Worm (Caenorhabditis elegans) whole organism, young adult: ENCODE data around the gene srx-67.
A peak's percentile ranks its signal among the peaks of the same experiment; 100 is the strongest.

Source experiments
- B0019.2 ChIP-seq: fragments of 200-800 bp; sonication (Bioruptor generic); conservative IDR thresholded peaks from 2 replicates; pipeline ENCODE4 v1.3.6; 2022; ENCODE audit warnings: missing genetic modification reagents, missing genetic modification characterization, missing compliant biosample characterization
- B0035.1 ChIP-seq: sonication (generic microtip); optimal IDR thresholded peaks from 2 replicates; lab custom pipeline; 2016; ENCODE audit warnings: missing genetic modification characterization, mild to moderate bottlenecking, missing compliant biosample characterization, missing genotype, missing genetic modification reagents
- C17E4.6 ChIP-seq: fragments of 200-800 bp; sonication (Bioruptor generic); IDR thresholded peaks from 2 replicates; pipeline ENCODE4 v1.3.6; 2022; ENCODE audit warnings: missing genetic modification reagents, missing genetic modification characterization, missing compliant biosample characterization
- F57A8.1 ChIP-seq: fragments of 200-800 bp; sonication (Bioruptor generic); optimal IDR thresholded peaks from 2 replicates; lab custom pipeline; 2018; ENCODE audit warnings: mild to moderate bottlenecking, missing genetic modification characterization, moderate library complexity, missing compliant biosample characterization
- K11D2.4 ChIP-seq: fragments of 200-800 bp; sonication (Bioruptor generic); IDR thresholded peaks from 2 replicates; pipeline ENCODE4 v1.3.6; 2022; ENCODE audit warnings: missing genetic modification reagents, missing genetic modification characterization, missing compliant biosample characterization
- Y67H2A.10 ChIP-seq: fragments of 200-800 bp; sonication (Bioruptor generic); conservative IDR thresholded peaks from 2 replicates; pipeline ENCODE4 v1.3.6; 2022; ENCODE audit warnings: missing genetic modification reagents, missing genetic modification characterization, missing compliant biosample characterization
- Y79H2A.3 ChIP-seq: fragments of 200-800 bp; sonication (Bioruptor generic); conservative IDR thresholded peaks from 2 replicates; pipeline ENCODE4 v1.3.6; 2022; ENCODE audit warnings: missing genetic modification reagents, missing genetic modification characterization, missing compliant biosample characterization
- akir-1 ChIP-seq: fragments of 200-800 bp; sonication (Bioruptor generic); optimal IDR thresholded peaks from 2 replicates; lab custom pipeline; 2018; ENCODE audit warnings: mild to moderate bottlenecking, missing genetic modification characterization, moderate library complexity, missing compliant biosample characterization
- aptf-2 ChIP-seq: fragments of 200-800 bp; sonication (Bioruptor generic); conservative IDR thresholded peaks from 2 replicates; pipeline ENCODE4 v1.3.6; 2022; ENCODE audit warnings: missing genetic modification reagents, missing genetic modification characterization, missing compliant biosample characterization
- bed-1 ChIP-seq: fragments of 200-800 bp; sonication (Bioruptor generic); IDR thresholded peaks from 2 replicates; pipeline ENCODE4 v1.3.6; 2022; ENCODE audit warnings: missing genetic modification reagents, missing genetic modification characterization, missing compliant biosample characterization
- bed-2 ChIP-seq: fragments of 200-800 bp; sonication (Bioruptor generic); IDR thresholded peaks from 2 replicates; pipeline ENCODE4 v1.3.6; 2022; ENCODE audit warnings: missing genetic modification reagents, missing genetic modification characterization, missing compliant biosample characterization
- ccch-3 ChIP-seq: fragments of 200-800 bp; sonication (Bioruptor generic); optimal IDR thresholded peaks from 2 replicates; lab custom pipeline; 2018; ENCODE audit warnings: mild to moderate bottlenecking, missing genetic modification characterization, missing compliant biosample characterization
- ceh-100 ChIP-seq: fragments of 200-800 bp; sonication (Bioruptor generic); IDR thresholded peaks from 2 replicates; pipeline ENCODE4 v1.3.6; 2022; ENCODE audit warnings: missing genetic modification reagents, missing genetic modification characterization, missing compliant biosample characterization
- ceh-27 ChIP-seq: fragments of 200-800 bp; sonication (Bioruptor generic); optimal IDR thresholded peaks from 2 replicates; lab custom pipeline; 2018; ENCODE audit warnings: mild to moderate bottlenecking, missing genetic modification characterization, moderate library complexity, missing compliant biosample characterization
- him-1 ChIP-seq: sonication (generic microtip); optimal IDR thresholded peaks from 2 replicates; lab custom pipeline; 2016; ENCODE audit warnings: missing genotype, missing genetic modification reagents, missing genetic modification characterization, missing compliant biosample characterization
- hmg-1.2 ChIP-seq: fragments of 200-800 bp; sonication (Bioruptor generic); IDR thresholded peaks from 2 replicates; pipeline ENCODE4 v1.3.6; 2022; ENCODE audit warnings: missing genetic modification reagents, missing genetic modification characterization, missing compliant biosample characterization
- hmg-20 ChIP-seq: fragments of 200-800 bp; sonication (Bioruptor generic); IDR thresholded peaks from 2 replicates; pipeline ENCODE4 v1.3.6; 2022; ENCODE audit warnings: missing genetic modification reagents, missing genetic modification characterization, missing compliant biosample characterization
- hsf-1 ChIP-seq: fragments of 200-800 bp; sonication (Bioruptor generic); IDR thresholded peaks from 2 replicates; pipeline ENCODE4 v1.3.6; 2022; ENCODE audit warnings: missing genetic modification reagents, missing genetic modification characterization, missing compliant biosample characterization
- lin-35 ChIP-seq, 3 experiments: fragments of 150-350 bp in 2 of 3; sonication (generic microtip) in 1 of 3; optimal IDR thresholded peaks; 2 replicates each; lab custom pipeline; 2014 to 2018; ENCODE audit warnings: missing biosample characterization in 3 of 3, missing genetic modification characterization in 3 of 3, missing genetic modification reagents in 3 of 3
- lin-40 ChIP-seq: sonication (generic microtip); optimal IDR thresholded peaks from 2 replicates; lab custom pipeline; 2016; ENCODE audit warnings: missing genetic modification characterization, mild to moderate bottlenecking, missing compliant biosample characterization, missing genotype, missing genetic modification reagents
- madf-3 ChIP-seq: fragments of 200-800 bp; sonication (Bioruptor generic); IDR thresholded peaks from 2 replicates; pipeline ENCODE4 v1.3.6; 2022; ENCODE audit warnings: missing genetic modification reagents, missing genetic modification characterization, missing compliant biosample characterization
- mcd-1 ChIP-seq: fragments of 200-800 bp; sonication (Bioruptor generic); IDR thresholded peaks from 2 replicates; pipeline ENCODE4 v1.3.6; 2022; ENCODE audit warnings: missing genetic modification reagents, missing genetic modification characterization, missing compliant biosample characterization
- nhr-120 ChIP-seq: fragments of 200-800 bp; sonication (Bioruptor generic); IDR thresholded peaks from 2 replicates; pipeline ENCODE4 v1.3.6; 2022; ENCODE audit warnings: missing genetic modification characterization, missing compliant biosample characterization
- nhr-179 ChIP-seq: sonication (generic microtip); optimal IDR thresholded peaks from 2 replicates; lab custom pipeline; 2016; ENCODE audit warnings: mild to moderate bottlenecking, missing genetic modification characterization, missing compliant biosample characterization
- pbrm-1 ChIP-seq: fragments of 200-800 bp; sonication (Bioruptor generic); IDR thresholded peaks from 2 replicates; pipeline ENCODE4 v1.3.6; 2022; ENCODE audit warnings: missing genetic modification reagents, missing genetic modification characterization, missing compliant biosample characterization
- pha-4 ChIP-seq: fragments of 150-350 bp; sonication (generic microtip); optimal IDR thresholded peaks from 2 replicates; lab custom pipeline; 2014; ENCODE audit warnings: missing biosample characterization, missing genetic modification reagents, missing genetic modification characterization
- sdz-38 ChIP-seq: sonication (generic microtip); optimal IDR thresholded peaks from 2 replicates; lab custom pipeline; 2016; ENCODE audit warnings: missing genotype, missing genetic modification characterization, missing compliant biosample characterization
- snpc-4 ChIP-seq, 5 experiments: fragments of 150-350 bp in 1 of 5; sonication (generic microtip) in 4 of 5; optimal IDR thresholded peaks; 2 replicates each; lab custom pipeline; 2014 to 2018; ENCODE audit warnings: missing genetic modification characterization in 5 of 5, missing biosample characterization in 3 of 5, antibody characterized with exemption in 2 of 5, mild to moderate bottlenecking in 2 of 5, missing compliant biosample characterization in 2 of 5, missing genotype in 2 of 5, moderate library complexity in 2 of 5, missing genetic modification reagents in 1 of 5
- tbp1 ChIP-seq: fragments of 200-800 bp; sonication (Bioruptor generic); optimal IDR thresholded peaks from 2 replicates; lab custom pipeline; 2018; ENCODE audit warnings: mild to moderate bottlenecking, missing genetic modification characterization, missing compliant biosample characterization
- zfh-2 ChIP-seq: fragments of 200-800 bp; sonication (Bioruptor generic); conservative IDR thresholded peaks from 2 replicates; pipeline ENCODE4 v1.3.6; 2022; ENCODE audit warnings: missing genetic modification reagents, missing genetic modification characterization, missing compliant biosample characterization
- zim-3 ChIP-seq: sonication (generic microtip); optimal IDR thresholded peaks from 2 replicates; lab custom pipeline; 2017; ENCODE audit warnings: mild to moderate bottlenecking, missing genetic modification characterization, moderate library complexity, missing compliant biosample characterization
- ztf-22 ChIP-seq: fragments of 200-800 bp; sonication (Bioruptor generic); optimal IDR thresholded peaks from 2 replicates; lab custom pipeline; 2018; ENCODE audit warnings: mild to moderate bottlenecking, missing genetic modification characterization, moderate library complexity, missing compliant biosample characterization
- ztf-28 ChIP-seq: fragments of 200-800 bp; sonication (Bioruptor generic); IDR thresholded peaks from 2 replicates; pipeline ENCODE4 v1.3.6; 2022; ENCODE audit warnings: missing genetic modification reagents, missing genetic modification characterization, missing compliant biosample characterization

srx-67 gene

ce11 chrV:3912472-3912871 is 4.1 kb upstream of the srx-67 start, which contains the start of gene srx-68:
srx-68 (plus strand) TSS chrV:3912772.
- no peak for TF ChIP-seq tbp1 (GFP tag; lab: Kevin White, UChicago)
- no peak for TF ChIP-seq pbrm-1
- TF ChIP-seq hmg-1.2 (GFP tag; lab: Robert Waterston, UW): no peak
- no peak for TF ChIP-seq ccch-3 (GFP tag; lab: Kevin White, UChicago)
- no peak for TF ChIP-seq him-1
- TF ChIP-seq, all 124 proteins: peak for 0

ce11 chrV:3913131-3913530 is 3.4 kb upstream of the srx-67 start:
- no peak for TF ChIP-seq pha-4 (tag; lab: Kevin White, UChicago)
- no peak for TF ChIP-seq K11D2.4 (GFP tag; lab: Robert Waterston, UW)
- no peak for TF ChIP-seq nhr-179 (tag; lab: Kevin White, UChicago)
- no peak for TF ChIP-seq snpc-4 (GFP tag; optimal IDR thresholded peaks at IDR 0.05; lab: Kevin White, UChicago)
- peak in 2 of 4 experiments; percentile 60 to 79 for TF ChIP-seq snpc-4 (tag; optimal IDR thresholded peaks at IDR 0.05; lab: Kevin White, UChicago)
- TF ChIP-seq hsf-1: no peak
- no peak for TF ChIP-seq bed-1 (GFP tag; lab: Robert Waterston, UW)
- TF ChIP-seq nhr-120 (GFP tag; lab: Robert Waterston, UW): 0 out of 2 replicates have a peak, but pooled peaks have one; percentile 38
- no peak for TF ChIP-seq aptf-2
- no peak for TF ChIP-seq bed-2 (GFP tag; lab: Robert Waterston, UW)

- TF ChIP-seq ztf-22 (no peak), hmg-20 (GFP tag; lab: Robert Waterston, UW) (no peak), F57A8.1 (GFP tag; lab: Kevin White, UChicago) (no peak), bed-2 (GFP tag; lab: Robert Waterston, UW) (no peak), tbp1 (GFP tag; lab: Kevin White, UChicago) (no peak), akir-1 (GFP tag; lab: Kevin White, UChicago) (no peak), lin-40 (no peak), ceh-27 (GFP tag; lab: Kevin White, UChicago) (no peak), lin-35 (GFP tag; optimal IDR thresholded peaks at IDR 0.05; lab: Kevin White, UChicago) (no peak), mcd-1 (GFP tag; lab: Robert Waterston, UW) (no peak), sdz-38 (tag; lab: Kevin White, UChicago) (no peak), him-1 (no peak), zfh-2 (GFP tag; lab: Robert Waterston, UW) (no peak), ztf-28 (GFP tag; lab: Robert Waterston, UW) (no peak), Y79H2A.3 (GFP tag; lab: Robert Waterston, UW) (no peak), B0035.1 (tag; lab: Kevin White, UChicago) (no peak), B0019.2 (no peak)
These were observed 2.7 kb downstream of the srx-67 start, which contains the start of gene srx-66 for ce11 chrV:3919289-3919688. srx-66 (plus strand) TSS chrV:3919589.

ce11 chrV:3921635-3922034 is 5.1 kb downstream of the srx-67 start, which contains the start of gene srx-65:
srx-65 (plus strand) TSS chrV:3921935.
- TF ChIP-seq zim-3 (no peak), ceh-100 (no peak), Y67H2A.10 (GFP tag; lab: Robert Waterston, UW) (no peak)
- TF ChIP-seq, all 124 proteins: peak for 0

- TF ChIP-seq madf-3 (GFP tag; lab: Robert Waterston, UW): 0 out of 2 replicates have a peak, but pooled peaks have one; percentile 45
- TF ChIP-seq C17E4.6 (GFP tag; lab: Robert Waterston, UW): no peak
These were observed 6.0 kb downstream of the srx-67 start for ce11 chrV:3922547-3922946.
